Fruit fly (Drosophila melanogaster): ENCODE measurements around the gene CG15731.
A peak's percentile ranks its signal among the peaks of the same experiment; 100 is the strongest.

Gene CG15731

DNA sequence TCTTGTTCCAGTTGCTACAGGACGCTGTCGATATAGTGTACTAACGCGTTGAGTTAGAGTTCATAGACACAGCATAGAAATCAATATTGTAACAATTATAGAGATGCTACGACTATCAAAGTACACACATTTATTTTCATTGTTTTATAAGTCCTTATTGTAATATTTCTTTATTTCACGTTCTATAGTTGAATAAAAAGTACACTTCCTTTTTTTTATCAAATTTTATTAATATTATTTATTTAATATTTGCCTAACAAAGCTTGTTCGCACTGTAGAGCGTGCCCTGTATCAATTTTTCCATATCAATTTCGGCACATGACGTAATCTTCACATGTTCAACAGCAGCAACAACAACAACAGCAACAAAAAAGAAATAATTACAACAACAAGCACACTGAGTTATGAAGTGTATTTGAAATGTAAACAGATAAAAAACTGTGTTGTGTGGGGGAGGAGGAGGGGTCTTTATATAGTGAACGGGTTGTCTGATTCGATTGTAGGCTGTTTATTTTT, 16.4 kb upstream of the CG15731 start (continued):
- TF ChIP-seq run (tag; optimal IDR thresholded peaks at IDR 0.05) = peak; percentile 73
- peak; percentile 80 for TF ChIP-seq CG10147 (GFP tag; optimal IDR thresholded peaks at IDR 0.05)
- TF ChIP-seq dmrt11E (tag; optimal IDR thresholded peaks at IDR 0.05) = peak; percentile 68
- peak; percentile 71 for TF ChIP-seq CG7987 (GFP tag; optimal IDR thresholded peaks at IDR 0.05)
- no peak for TF ChIP-seq Dll (GFP tag; IDR thresholded peaks at IDR 0.05; ENCODE audit: partially characterized antibody)
- TF ChIP-seq ara (GFP tag; IDR thresholded peaks at IDR 0.05) = peak; percentile 63; the same call in 1 of the 2 replicates
- peak; percentile 37 for TF ChIP-seq CG12219 (GFP tag; optimal IDR thresholded peaks at IDR 0.05)
- 0 out of 2 replicates have a peak, but pooled peaks have one; percentile 22 for TF ChIP-seq cas (GFP tag; IDR thresholded peaks at IDR 0.05)
- TF ChIP-seq lbe (GFP tag; optimal IDR thresholded peaks at IDR 0.05) = peak; percentile 19
- peak; percentile 86 for TF ChIP-seq Oli (tag; optimal IDR thresholded peaks at IDR 0.05)
- TF ChIP-seq hkb (optimal IDR thresholded peaks at IDR 0.05) = no peak
- TF ChIP-seq hkb (GFP tag; IDR thresholded peaks at IDR 0.05) = peak; percentile 79
- peak; percentile 48 for TF ChIP-seq CG1529 (GFP tag; optimal IDR thresholded peaks at IDR 0.05)
- peak; percentile 50 for TF ChIP-seq CG8359 (GFP tag; optimal IDR thresholded peaks at IDR 0.05; ENCODE audit: borderline replicate concordance)
- TF ChIP-seq gt (GFP tag; IDR thresholded peaks at IDR 0.05) = peak; percentile 37; the same call in 1 of the 2 replicates
- peak; percentile 75 for TF ChIP-seq gcm (GFP tag; optimal IDR thresholded peaks at IDR 0.05)
- TF ChIP-seq Xrp1 (GFP tag; IDR thresholded peaks at IDR 0.05) = peak; percentile 75; the same call in 1 of the 2 replicates
- TF ChIP-seq Bteb2 (GFP tag; optimal IDR thresholded peaks at IDR 0.05) = no peak
- TF ChIP-seq CG8089 (GFP tag; optimal IDR thresholded peaks at IDR 0.05) = no peak
- peak; percentile 68 for TF ChIP-seq Awh (GFP tag; IDR thresholded peaks at IDR 0.05)
- peak; percentile 11 for TF ChIP-seq ATbp (GFP tag; optimal IDR thresholded peaks at IDR 0.05)
- TF ChIP-seq ERR (GFP tag; optimal IDR thresholded peaks at IDR 0.05) = no peak
- TF ChIP-seq crol (GFP tag; IDR thresholded peaks at IDR 0.05) = 0 out of 2 replicates have a peak, but pooled peaks have one; percentile 57
- no peak for TF ChIP-seq Atf-2 (GFP tag; optimal IDR thresholded peaks at IDR 0.05)
- no peak for TF ChIP-seq sc (optimal IDR thresholded peaks at IDR 0.05)
- peak; percentile 56 for TF ChIP-seq sc (GFP tag; optimal IDR thresholded peaks at IDR 0.05)
- peak; percentile 73 for TF ChIP-seq CG12299 (tag; optimal IDR thresholded peaks at IDR 0.05)
- TF ChIP-seq pfk (GFP tag; optimal IDR thresholded peaks at IDR 0.05) = no peak
- TF ChIP-seq CTCF (GFP tag; optimal IDR thresholded peaks at IDR 0.05) = no peak
- peak; percentile 78 for TF ChIP-seq CG34376 (GFP tag; optimal IDR thresholded peaks at IDR 0.05)
- peak; percentile 88 for TF ChIP-seq CG17361 (GFP tag; IDR thresholded peaks at IDR 0.05)
- no peak for TF ChIP-seq CG10321 (GFP tag; IDR thresholded peaks at IDR 0.05)
- TF ChIP-seq NfI (GFP tag; optimal IDR thresholded peaks at IDR 0.05) = peak; percentile 78
- no peak for TF ChIP-seq CG14860 (GFP tag; IDR thresholded peaks at IDR 0.05; ENCODE audit: partially characterized antibody)
- TF ChIP-seq Dfd (GFP tag; optimal IDR thresholded peaks at IDR 0.05) = no peak
- TF ChIP-seq CG2678 (tag; optimal IDR thresholded peaks at IDR 0.05) = peak; percentile 93
- peak; percentile 77 for TF ChIP-seq CG17359 (tag; optimal IDR thresholded peaks at IDR 0.05)
- no peak for TF ChIP-seq Camta (GFP tag; optimal IDR thresholded peaks at IDR 0.05)
- peak; percentile 85 for TF ChIP-seq CG18262 (tag; optimal IDR thresholded peaks at IDR 0.05)
- TF ChIP-seq cad (GFP tag; optimal IDR thresholded peaks at IDR 0.05) = no peak
- TF ChIP-seq CG10366 (GFP tag; IDR thresholded peaks at IDR 0.05) = peak; percentile 64
- TF ChIP-seq Rfx (GFP tag; IDR thresholded peaks at IDR 0.05) = peak; percentile 82
- peak; percentile 33 for TF ChIP-seq cato (GFP tag; optimal IDR thresholded peaks at IDR 0.05; ENCODE audit: borderline replicate concordance)
- peak; percentile 89 for TF ChIP-seq nmo (GFP tag; optimal IDR thresholded peaks at IDR 0.05)
- TF ChIP-seq Hr51 (GFP tag; optimal IDR thresholded peaks at IDR 0.05) = peak in 1 of 2 experiments; percentile 89
- peak; percentile 47 for TF ChIP-seq gro (GFP tag; optimal IDR thresholded peaks at IDR 0.05)
- peak; percentile 72 for TF ChIP-seq tio (GFP tag; optimal IDR thresholded peaks at IDR 0.05)
- peak; percentile 81 for TF ChIP-seq abd-A (tag; optimal IDR thresholded peaks at IDR 0.05)
- TF ChIP-seq CG3065 (GFP tag; optimal IDR thresholded peaks at IDR 0.05) = peak; percentile 9
- TF ChIP-seq ato (GFP tag; IDR thresholded peaks at IDR 0.05; ENCODE audit: partially characterized antibody) = no peak
- TF ChIP-seq CG2202 (tag; optimal IDR thresholded peaks at IDR 0.05) = no peak
